Fruit fly (Drosophila melanogaster) whole organism, embryonic: ENCODE results near the gene CG3841.
A peak's percentile ranks its signal among the peaks of the same experiment; 100 is the strongest.

Experiments used
- Asciz ChIP-seq: fragments of 200-800 bp; sonication (Bioruptor generic); optimal IDR thresholded peaks from 2 replicates; lab custom pipeline; 2017; ENCODE audit warnings: missing biosample characterization, mild to moderate bottlenecking, missing genetic modification characterization, missing genetic modification reagents
- BEAF-32 ChIP-seq: fragments of 200-800 bp; sonication (Bioruptor generic); optimal IDR thresholded peaks from 3 replicates; lab custom pipeline; 2017; ENCODE audit warnings: missing biosample characterization, missing genetic modification characterization, mild to moderate bottlenecking, moderate library complexity, missing genetic modification reagents
- CG1024 ChIP-seq: fragments of 200-800 bp; sonication (Bioruptor generic); IDR thresholded peaks from 2 replicates; pipeline ENCODE4 v1.3.6; 2022; ENCODE audit warnings: missing biosample characterization, missing genetic modification characterization
- CG11093 ChIP-seq: fragments of 200-800 bp; sonication (Bioruptor generic); IDR thresholded peaks from 3 replicates; pipeline ENCODE4 v1.3.6; 2022; ENCODE audit warnings: missing biosample characterization, missing genetic modification characterization
- CG11247 ChIP-seq: fragments of 200-800 bp; sonication (Bioruptor generic); IDR thresholded peaks from 2 replicates; pipeline ENCODE4 v1.3.6; 2022; ENCODE audit warnings: missing biosample characterization, missing genetic modification characterization
- CG12299 ChIP-seq: fragments of 200-800 bp; sonication (Bioruptor generic); optimal IDR thresholded peaks from 2 replicates; lab custom pipeline; 2018; ENCODE audit warnings: missing biosample characterization, mild to moderate bottlenecking, missing genetic modification characterization
- CG13287 ChIP-seq: fragments of 200-800 bp; sonication (Bioruptor generic); IDR thresholded peaks from 2 replicates; pipeline ENCODE4 v1.3.6; 2022; ENCODE audit warnings: missing biosample characterization, missing genetic modification characterization; ENCODE audit not compliant: partially characterized antibody
- CG15601 ChIP-seq: fragments of 200-800 bp; sonication (Bioruptor generic); optimal IDR thresholded peaks from 3 replicates; lab custom pipeline; 2019; ENCODE audit warnings: missing biosample characterization, mild to moderate bottlenecking, missing genetic modification characterization, moderate library complexity
- CG1603 ChIP-seq: fragments of 200-800 bp; sonication (Bioruptor generic); optimal IDR thresholded peaks from 2 replicates; lab custom pipeline; 2019; ENCODE audit warnings: missing biosample characterization, mild to moderate bottlenecking, missing genetic modification characterization, moderate library complexity
- CG16813 ChIP-seq: fragments of 200-800 bp; sonication (Bioruptor generic); IDR thresholded peaks from 3 replicates; pipeline ENCODE4 v1.3.6; 2022; ENCODE audit warnings: missing biosample characterization, missing genetic modification characterization; ENCODE audit not compliant: partially characterized antibody
- CG2678 ChIP-seq: fragments of 200-800 bp; sonication (Bioruptor generic); optimal IDR thresholded peaks from 3 replicates; lab custom pipeline; 2019; ENCODE audit warnings: missing biosample characterization, mild to moderate bottlenecking, missing genetic modification characterization, moderate library complexity
- CG32532 ChIP-seq: fragments of 200-800 bp; sonication (Bioruptor generic); IDR thresholded peaks from 2 replicates; pipeline ENCODE4 v1.3.6; 2022; ENCODE audit warnings: missing biosample characterization, missing genetic modification characterization
- CG33557 ChIP-seq: fragments of 200-800 bp; sonication (Bioruptor generic); optimal IDR thresholded peaks from 2 replicates; lab custom pipeline; 2019; ENCODE audit warnings: missing biosample characterization, mild to moderate bottlenecking, missing genetic modification characterization, moderate library complexity
- CG4360 ChIP-seq: fragments of 200-800 bp; sonication (Bioruptor generic); IDR thresholded peaks from 2 replicates; pipeline ENCODE4 v1.3.6; 2022; ENCODE audit warnings: missing biosample characterization, missing genetic modification characterization
- CG6254 ChIP-seq: fragments of 200-800 bp; sonication (Bioruptor generic); optimal IDR thresholded peaks from 3 replicates; lab custom pipeline; 2017; ENCODE audit warnings: mild to moderate bottlenecking, missing biosample characterization, missing genetic modification reagents, missing genetic modification characterization
- CG9609 ChIP-seq: fragments of 200-800 bp; sonication (Bioruptor generic); optimal IDR thresholded peaks from 3 replicates; lab custom pipeline; 2016; ENCODE audit warnings: missing biosample characterization, missing genetic modification characterization
- Chrac-16 ChIP-seq: fragments of 200-800 bp; sonication (Bioruptor generic); optimal IDR thresholded peaks from 3 replicates; lab custom pipeline; 2016; ENCODE audit warnings: missing biosample characterization, missing genetic modification characterization
- D ChIP-seq, 2 experiments: fragments of 200-800 bp in 1 of 2; fragments of >200 bp in 1 of 2; sonication (Bioruptor generic) in 1 of 2; optimal IDR thresholded peaks; 2 replicates in 1 of 2; 3 replicates in 1 of 2; lab custom pipeline; 2017; ENCODE audit warnings: mild to moderate bottlenecking in 1 of 2, missing biosample characterization in 1 of 2, missing genetic modification characterization in 1 of 2, missing genetic modification reagents in 1 of 2
- Dek ChIP-seq: fragments of 200-800 bp; sonication (Bioruptor generic); optimal IDR thresholded peaks from 3 replicates; lab custom pipeline; 2019; ENCODE audit warnings: missing biosample characterization, mild to moderate bottlenecking, missing genetic modification characterization, moderate library complexity
- Dref ChIP-seq: fragments of 200-800 bp; sonication (Bioruptor generic); IDR thresholded peaks from 2 replicates; pipeline ENCODE4 v1.3.6; 2022; ENCODE audit warnings: missing biosample characterization, missing genetic modification characterization
- Eip74EF ChIP-seq, 2 experiments: fragments of 200-800 bp in 1 of 2; fragments of >200 bp in 1 of 2; sonication (Bioruptor generic) in 1 of 2; optimal IDR thresholded peaks; 2 replicates each; lab custom pipeline; 2017 to 2019; ENCODE audit warnings: missing biosample characterization in 2 of 2, missing genetic modification characterization in 2 of 2, mild to moderate bottlenecking in 1 of 2, moderate library complexity in 1 of 2
- Elba2 ChIP-seq: fragments of 200-800 bp; sonication (Bioruptor generic); optimal IDR thresholded peaks from 3 replicates; lab custom pipeline; 2016; ENCODE audit warnings: missing biosample characterization, missing genetic modification characterization
- Fer3 ChIP-seq: fragments of 200-800 bp; sonication (Bioruptor generic); optimal IDR thresholded peaks from 2 replicates; lab custom pipeline; 2018; ENCODE audit warnings: missing biosample characterization, mild to moderate bottlenecking, missing genetic modification characterization, moderate library complexity
- Hmr ChIP-seq: fragments of 200-800 bp; sonication (Bioruptor generic); optimal IDR thresholded peaks from 3 replicates; lab custom pipeline; 2017; ENCODE audit warnings: mild to moderate bottlenecking, missing biosample characterization, missing genetic modification reagents, missing genetic modification characterization
- Hr51 ChIP-seq, 2 experiments: fragments of 200-800 bp; sonication (Bioruptor generic); optimal IDR thresholded peaks; 2 replicates in 1 of 2; 3 replicates in 1 of 2; lab custom pipeline; 2016 to 2018; ENCODE audit warnings: missing biosample characterization in 2 of 2, missing genetic modification characterization in 2 of 2, mild to moderate bottlenecking in 1 of 2, moderate library complexity in 1 of 2
- MBD-R2 ChIP-seq: fragments of 200-800 bp; sonication (Bioruptor generic); IDR thresholded peaks from 2 replicates; pipeline ENCODE4 v1.3.6; 2022; ENCODE audit warnings: missing biosample characterization, missing genetic modification characterization
- Meics ChIP-seq: fragments of 200-800 bp; sonication (Bioruptor generic); optimal IDR thresholded peaks from 2 replicates; lab custom pipeline; 2017; ENCODE audit warnings: missing biosample characterization, mild to moderate bottlenecking, missing genetic modification characterization
- Myb ChIP-seq: fragments of 200-800 bp; sonication (Bioruptor generic); optimal IDR thresholded peaks from 2 replicates; lab custom pipeline; 2016; ENCODE audit warnings: missing biosample characterization, missing genetic modification characterization
- NK7.1 ChIP-seq: fragments of 200-800 bp; sonication (Bioruptor generic); optimal IDR thresholded peaks from 3 replicates; lab custom pipeline; 2016; ENCODE audit warnings: missing biosample characterization, missing genetic modification characterization
- Tbp ChIP-seq: fragments of >200 bp; optimal IDR thresholded peaks from 2 replicates; lab custom pipeline; 2018; ENCODE audit warnings: missing biosample characterization, missing genetic modification characterization
- Trl ChIP-seq, 3 experiments: fragments of >200 bp in 2 of 3; fragments of 200-800 bp in 1 of 3; sonication (Bioruptor generic) in 1 of 3; optimal IDR thresholded peaks; 2 replicates in 1 of 3; 3 replicates in 2 of 3; lab custom pipeline; 2016 to 2017; ENCODE audit warnings: missing biosample characterization in 1 of 3, missing genetic modification characterization in 1 of 3
- abd-A ChIP-seq: fragments of 200-800 bp; sonication (Bioruptor generic); optimal IDR thresholded peaks from 3 replicates; lab custom pipeline; 2019; ENCODE audit warnings: missing biosample characterization, mild to moderate bottlenecking, missing genetic modification characterization, moderate library complexity
- ase ChIP-seq: fragments of 200-800 bp; sonication (Bioruptor generic); IDR thresholded peaks from 3 replicates; pipeline ENCODE4 v1.3.6; 2022; ENCODE audit warnings: missing biosample characterization, missing genetic modification characterization
- cad ChIP-seq: fragments of >200 bp; optimal IDR thresholded peaks from 2 replicates; lab custom pipeline; 2017; ENCODE audit warnings: missing biosample characterization, missing genetic modification characterization
- dmrt11E ChIP-seq: fragments of 200-800 bp; sonication (Bioruptor generic); optimal IDR thresholded peaks from 3 replicates; lab custom pipeline; 2018; ENCODE audit warnings: missing biosample characterization, mild to moderate bottlenecking, missing genetic modification characterization, moderate library complexity
- fd96Cb ChIP-seq: fragments of 200-800 bp; sonication (Bioruptor generic); optimal IDR thresholded peaks from 2 replicates; lab custom pipeline; 2018; ENCODE audit warnings: missing biosample characterization, mild to moderate bottlenecking, missing genetic modification characterization, moderate library complexity
- gt ChIP-seq: fragments of 200-800 bp; sonication (Bioruptor generic); IDR thresholded peaks from 2 replicates; pipeline ENCODE4 v1.3.6; 2022; ENCODE audit warnings: missing biosample characterization, missing genetic modification characterization
- hb ChIP-seq: fragments of 200-800 bp; sonication (Bioruptor generic); IDR thresholded peaks from 3 replicates; pipeline ENCODE4 v1.3.6; 2022; ENCODE audit warnings: missing biosample characterization, missing genetic modification characterization; ENCODE audit not compliant: partially characterized antibody
- jigr1 ChIP-seq: fragments of 200-800 bp; sonication (Bioruptor generic); IDR thresholded peaks from 3 replicates; pipeline ENCODE4 v1.3.6; 2022; ENCODE audit warnings: missing biosample characterization, missing genetic modification characterization
- kay ChIP-seq: fragments of 200-800 bp; sonication (Bioruptor generic); optimal IDR thresholded peaks from 2 replicates; lab custom pipeline; 2016; ENCODE audit warnings: missing biosample characterization, missing genetic modification characterization
- klu ChIP-seq: fragments of 200-800 bp; sonication (Bioruptor generic); IDR thresholded peaks from 2 replicates; pipeline ENCODE4 v1.3.6; 2022; ENCODE audit warnings: missing biosample characterization, missing genetic modification characterization
- knrl ChIP-seq: fragments of 200-800 bp; sonication (Bioruptor generic); IDR thresholded peaks from 3 replicates; pipeline ENCODE4 v1.3.6; 2022; ENCODE audit warnings: missing biosample characterization, missing genetic modification characterization; ENCODE audit not compliant: partially characterized antibody
- nmo ChIP-seq: fragments of 200-800 bp; sonication (Bioruptor generic); optimal IDR thresholded peaks from 2 replicates; lab custom pipeline; 2018; ENCODE audit warnings: missing biosample characterization, mild to moderate bottlenecking, missing genetic modification characterization, moderate library complexity
- pho ChIP-seq: fragments of 200-800 bp; sonication (Bioruptor generic); optimal IDR thresholded peaks from 2 replicates; lab custom pipeline; 2016; ENCODE audit warnings: missing biosample characterization, missing genetic modification characterization
- run ChIP-seq: fragments of 200-800 bp; sonication (Bioruptor generic); optimal IDR thresholded peaks from 3 replicates; lab custom pipeline; 2018; ENCODE audit warnings: missing biosample characterization, mild to moderate bottlenecking, missing genetic modification characterization
- ssp ChIP-seq: fragments of 200-800 bp; sonication (Bioruptor generic); IDR thresholded peaks from 2 replicates; pipeline ENCODE4 v1.3.6; 2022; ENCODE audit warnings: missing biosample characterization, missing genetic modification characterization
- tin ChIP-seq: fragments of 200-800 bp; sonication (Bioruptor generic); optimal IDR thresholded peaks from 3 replicates; lab custom pipeline; 2016; ENCODE audit warnings: missing biosample characterization, missing genetic modification characterization

CG3841 gene

DNA sequence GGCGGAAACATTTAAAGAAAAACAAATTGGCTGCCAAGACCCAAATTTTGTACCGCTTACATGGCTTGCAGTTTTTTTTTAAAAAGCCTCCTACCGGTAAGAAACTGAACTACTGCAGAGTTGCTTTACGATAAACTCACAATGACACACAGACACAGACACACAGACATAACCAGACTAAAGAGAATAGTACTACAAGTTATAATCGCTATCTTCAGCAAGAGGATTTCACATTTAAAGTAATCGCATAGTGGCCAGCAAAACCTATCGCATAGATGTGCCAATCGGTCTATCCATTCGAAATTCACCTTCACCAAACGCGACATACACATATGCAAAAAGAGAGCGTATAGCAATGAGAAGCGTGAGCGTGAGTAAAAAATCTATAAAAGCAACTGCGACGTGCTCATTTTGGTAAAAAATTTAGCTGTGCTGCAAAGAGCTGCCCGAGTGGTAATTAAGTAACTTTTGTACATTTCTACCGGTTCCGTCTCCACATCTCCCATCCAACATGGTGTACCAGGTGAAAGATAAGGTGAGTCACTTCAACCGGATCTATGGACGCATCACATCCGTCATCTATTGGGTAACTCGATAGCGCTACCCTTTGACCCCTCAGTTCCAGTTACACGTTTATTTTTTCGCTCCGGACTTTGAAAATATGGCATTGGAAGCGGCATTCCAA is 23.9 kb downstream of the CG3841 start, which contains the start of gene Trx2 (continued):
- TF ChIP-seq Elba2 (GFP tag; lab: Kevin White, UChicago) (no peak), CG33557 (GFP tag; lab: Kevin White, UChicago) (no peak), CG11093 (GFP tag; lab: Robert Waterston, UW) (no peak), MBD-R2 (GFP tag; lab: Robert Waterston, UW) (0 out of 2 replicates have a peak, but pooled peaks have one; percentile 30), ase (no peak), CG13287 (GFP tag; lab: Robert Waterston, UW) (no peak), nmo (GFP tag; lab: Kevin White, UChicago) (no peak), fd96Cb (tag; lab: Kevin White, UChicago) (no peak), Tbp (GFP tag; lab: Kevin White, UChicago) (no peak), CG9609 (no peak), CG16813 (GFP tag; lab: Robert Waterston, UW) (no peak), dmrt11E (tag; lab: Kevin White, UChicago) (no peak), CG11247 (no peak), CG12299 (tag; lab: Kevin White, UChicago) (no peak), Hmr (GFP tag; lab: Kevin White, UChicago) (peak; percentile 56), Eip74EF (GFP tag; optimal IDR thresholded peaks at IDR 0.05; lab: Kevin White, UChicago) (peak in 1 of 2 experiments; percentile 34), CG6254 (GFP tag; lab: Kevin White, UChicago) (no peak), abd-A (tag; lab: Kevin White, UChicago) (peak; percentile 62), Chrac-16 (GFP tag; lab: Kevin White, UChicago) (no peak), run (tag; lab: Kevin White, UChicago) (no peak), CG15601 (tag; lab: Kevin White, UChicago) (no peak), CG4360 (GFP tag; lab: Robert Waterston, UW) (peak; percentile 6; the same call in 1 of the 2 replicates), pho (GFP tag; lab: Kevin White, UChicago) (no peak), Dek (tag; lab: Kevin White, UChicago) (no peak), hb (GFP tag; lab: Robert Waterston, UW) (no peak), jigr1 (GFP tag; lab: Robert Waterston, UW) (no peak), cad (no peak), Trl (optimal IDR thresholded peaks at IDR 0.05; lab: Kevin White, UChicago) (peak; percentile 76 to 94), Trl (GFP tag; optimal IDR thresholded peaks at IDR 0.05; lab: Kevin White, UChicago) (peak; percentile 29), Hr51 (GFP tag; optimal IDR thresholded peaks at IDR 0.05; lab: Kevin White, UChicago) (no peak), kay (GFP tag; lab: Kevin White, UChicago) (peak; percentile 76), knrl (GFP tag; lab: Robert Waterston, UW) (no peak), CG32532 (GFP tag; lab: Robert Waterston, UW) (peak; percentile 33; the same call in 1 of the 2 replicates), D (optimal IDR thresholded peaks at IDR 0.05; lab: Kevin White, UChicago) (no peak), D (GFP tag; optimal IDR thresholded peaks at IDR 0.05; lab: Kevin White, UChicago) (no peak), BEAF-32 (GFP tag; lab: Kevin White, UChicago) (peak; percentile 2), NK7.1 (GFP tag; lab: Kevin White, UChicago) (no peak), CG2678 (no peak), Myb (GFP tag; lab: Kevin White, UChicago) (no peak), gt (GFP tag; lab: Robert Waterston, UW) (no peak), Dref (GFP tag; lab: Robert Waterston, UW) (peak; percentile 57), ssp (GFP tag; lab: Robert Waterston, UW) (no peak), Meics (GFP tag; lab: Kevin White, UChicago) (peak; percentile 30), CG1024 (GFP tag; lab: Robert Waterston, UW) (no peak), CG1603 (tag; lab: Kevin White, UChicago) (no peak), Asciz (no peak), klu (GFP tag; lab: Robert Waterston, UW) (no peak), tin (GFP tag; lab: Kevin White, UChicago) (no peak), Fer3 (tag; lab: Kevin White, UChicago) (no peak)
